Worm (Caenorhabditis elegans): ENCODE results near the gene ina-1.

The ina-1 gene

DNA sequence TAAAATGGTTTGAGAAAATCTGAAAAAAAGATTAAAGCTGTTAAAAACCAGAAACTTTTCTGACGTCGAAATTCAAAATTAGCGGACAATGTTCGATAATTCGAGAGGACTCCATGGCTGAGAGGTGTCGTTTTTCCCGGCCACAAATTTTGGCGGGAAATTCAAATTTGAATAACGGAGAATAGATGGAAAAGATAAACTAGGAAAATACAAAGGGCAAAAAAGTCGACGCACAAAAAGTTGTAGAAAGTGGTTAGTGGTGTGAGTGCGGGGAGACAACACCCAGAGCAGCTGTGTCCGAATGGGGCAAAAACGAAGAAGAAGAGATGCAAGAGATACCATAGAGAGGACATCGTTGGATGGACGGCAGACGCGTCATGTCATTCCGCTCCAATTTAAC lies 18.5 kb upstream of the ina-1 start, which contains the start of gene cls-3:
Gene cls-3, minus strand, starts transcription at position 19 of the 400 bp plus-strand sequence.
- peak; percentile 88 for TF ChIP-seq mes-2 (tag; optimal IDR thresholded peaks at IDR 0.05; ENCODE audit: poor library complexity, severe bottlenecking)
- no peak for TF ChIP-seq daf-12 (tag; optimal IDR thresholded peaks at IDR 0.05)
- peak; percentile 90 for TF ChIP-seq dpl-1 (GFP tag; optimal IDR thresholded peaks at IDR 0.05)
- TF ChIP-seq duxl-1 (tag; optimal IDR thresholded peaks at IDR 0.05; ENCODE audit: poor library complexity) = no peak
- no peak for TF ChIP-seq ceh-62 (tag; optimal IDR thresholded peaks at IDR 0.05)
- TF ChIP-seq lir-3 (tag; optimal IDR thresholded peaks at IDR 0.05) = no peak

DNA sequence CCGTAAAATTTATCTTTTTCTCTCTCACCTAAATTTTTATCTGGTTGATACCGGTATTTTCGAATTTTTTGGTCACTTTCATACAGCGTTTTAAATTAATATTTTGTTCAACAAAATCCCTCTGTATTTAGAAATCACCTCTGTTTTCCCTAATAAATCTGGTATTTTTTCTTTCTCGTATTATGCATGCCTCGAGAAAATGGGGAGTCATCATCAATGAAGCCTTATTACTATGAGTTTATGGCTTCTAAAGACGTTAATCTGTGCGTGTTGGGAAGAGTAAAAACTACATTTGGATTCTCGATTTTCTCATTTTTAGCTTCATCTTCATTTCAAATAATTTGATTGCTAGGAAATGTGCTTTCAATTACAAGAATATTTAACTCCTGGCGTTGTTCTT lies 13.1 kb upstream of the ina-1 start, which contains the start of gene ZC84.7:
Gene ZC84.7, plus strand, starts transcription at position 301 of the 400 bp plus-strand sequence.
- TF ChIP-seq aha-1 (tag) = no peak
- no peak for TF ChIP-seq zip-2 (tag; optimal IDR thresholded peaks at IDR 0.05)
- TF ChIP-seq nhr-102 (tag; optimal IDR thresholded peaks at IDR 0.05) = no peak
- TF ChIP-seq jun-1 (tag; optimal IDR thresholded peaks at IDR 0.05) = no peak
- no peak for TF ChIP-seq daf-12 (tag; optimal IDR thresholded peaks at IDR 0.05)
- no peak for TF ChIP-seq ces-1 (GFP tag; optimal IDR thresholded peaks at IDR 0.05)
- no peak for TF ChIP-seq snpc-1.2 (GFP tag; IDR thresholded peaks at IDR 0.05)
- no peak for TF ChIP-seq vab-7 (GFP tag; IDR thresholded peaks at IDR 0.05)
- TF ChIP-seq ztf-11 (tag; optimal IDR thresholded peaks at IDR 0.05) = no peak
- TF ChIP-seq nhr-48 (tag; optimal IDR thresholded peaks at IDR 0.05) = no peak
- no peak for TF ChIP-seq lin-39 (tag; optimal IDR thresholded peaks at IDR 0.05)

DNA sequence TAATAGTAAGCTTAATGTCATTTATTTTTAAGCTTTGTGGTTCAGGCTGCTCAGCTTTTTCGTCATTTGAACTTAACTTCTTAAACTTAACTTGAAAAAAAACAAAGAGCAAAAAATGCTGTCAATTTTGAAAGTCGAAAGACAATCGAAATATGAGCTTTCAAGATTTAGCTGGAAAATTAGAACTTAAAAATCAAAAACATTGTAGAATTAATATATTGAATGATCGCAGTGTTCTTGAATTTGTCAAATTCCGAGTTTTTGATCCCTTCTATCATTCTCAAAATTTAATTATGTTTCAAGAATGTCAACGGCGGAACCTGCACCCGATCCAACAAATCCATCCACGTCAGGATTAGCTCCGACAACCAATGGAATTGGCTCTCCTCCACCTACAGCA lies 8.6 kb upstream of the ina-1 start, which contains the start of gene tax-4:
Gene tax-4, plus strand, starts transcription at position 301 of the 400 bp plus-strand sequence.
- no peak for TF ChIP-seq tra-1 (GFP tag; IDR thresholded peaks at IDR 0.05)
- peak in 1 of 2 experiments; percentile 38 for TF ChIP-seq unc-62 (GFP tag; optimal IDR thresholded peaks at IDR 0.05 in 1 of 2)
- no peak for TF ChIP-seq unc-62 (tag; optimal IDR thresholded peaks at IDR 0.05)

ce11 chrIII:9177874-9178273 lies 5.3 kb upstream of the ina-1 start:
- TF ChIP-seq daf-16 (GFP tag; optimal IDR thresholded peaks at IDR 0.05) (no peak), daf-16 (tag; optimal IDR thresholded peaks at IDR 0.05) (no peak), unc-62 (GFP tag; optimal IDR thresholded peaks at IDR 0.05 in 1 of 2) (peak in 1 of 2 experiments; percentile 95), unc-62 (tag; optimal IDR thresholded peaks at IDR 0.05) (no peak)

- no peak for TF ChIP-seq dmd-8 (GFP tag; IDR thresholded peaks at IDR 0.05)
- 0 out of 2 replicates have a peak, but pooled peaks have one; percentile 14 for TF ChIP-seq hmg-1.1 (GFP tag; IDR thresholded peaks at IDR 0.05)
- TF ChIP-seq nhr-28 (tag; optimal IDR thresholded peaks at IDR 0.05) = peak; percentile 62
- TF ChIP-seq zag-1 (tag; optimal IDR thresholded peaks at IDR 0.05) = no peak
- no peak for TF ChIP-seq nhr-48 (tag; optimal IDR thresholded peaks at IDR 0.05)
- no peak for TF ChIP-seq zip-11 (GFP tag; IDR thresholded peaks at IDR 0.05)
- TF ChIP-seq daf-8 (GFP tag; IDR thresholded peaks at IDR 0.05) = no peak
- TF ChIP-seq Y75B8A.6 (GFP tag; IDR thresholded peaks at IDR 0.05) = no peak
- no peak for TF ChIP-seq aha-1 (tag)
- no peak for TF ChIP-seq lir-3 (tag; optimal IDR thresholded peaks at IDR 0.05)
- no peak for TF ChIP-seq mep-1 (tag; optimal IDR thresholded peaks at IDR 0.05)
- no peak for TF ChIP-seq nhr-41 (GFP tag; IDR thresholded peaks at IDR 0.05)
Measured at ce11 chrIII:9176008-9176407, 3.4 kb upstream of the ina-1 start.

ce11 chrIII:9173239-9173638 lies 637 bp upstream of the ina-1 start:
- no peak for TF ChIP-seq lin-1 (GFP tag; IDR thresholded peaks at IDR 0.05)
- peak; percentile 36 for TF ChIP-seq aha-1 (tag)
- TF ChIP-seq nhr-28 (tag; optimal IDR thresholded peaks at IDR 0.05) = peak; percentile 33
